Worm (Caenorhabditis elegans) whole organism, young adult: ENCODE results near the gene clec-84.

ENCODE experiments used
- ama-1 ChIP-seq, 3 experiments: fragments of 150-350 bp in 1 of 3; sonication (generic microtip) in 2 of 3; optimal IDR thresholded peaks; 2 replicates each; lab custom pipeline; 2014 to 2018; ENCODE audit warnings: missing biosample characterization in 2 of 3, missing genetic modification characterization in 2 of 3, missing genetic modification reagents in 2 of 3
- attf-5 ChIP-seq: fragments of 200-800 bp; sonication (Bioruptor generic); optimal IDR thresholded peaks from 2 replicates; lab custom pipeline; 2018; ENCODE audit warnings: mild to moderate bottlenecking, missing genetic modification characterization, missing compliant biosample characterization
- nfya-1 ChIP-seq: sonication (generic microtip); optimal IDR thresholded peaks from 2 replicates; lab custom pipeline; 2017; ENCODE audit warnings: antibody characterized with exemption, missing compliant biosample characterization, missing genetic modification characterization, borderline replicate concordance; ENCODE audit not compliant: insufficient read depth
- snpc-4 ChIP-seq, 5 experiments: fragments of 150-350 bp in 1 of 5; sonication (generic microtip) in 4 of 5; optimal IDR thresholded peaks; 2 replicates each; lab custom pipeline; 2014 to 2018; ENCODE audit warnings: missing genetic modification characterization in 5 of 5, missing biosample characterization in 3 of 5, antibody characterized with exemption in 2 of 5, mild to moderate bottlenecking in 2 of 5, missing compliant biosample characterization in 2 of 5, missing genotype in 2 of 5, moderate library complexity in 2 of 5, missing genetic modification reagents in 1 of 5

DNA sequence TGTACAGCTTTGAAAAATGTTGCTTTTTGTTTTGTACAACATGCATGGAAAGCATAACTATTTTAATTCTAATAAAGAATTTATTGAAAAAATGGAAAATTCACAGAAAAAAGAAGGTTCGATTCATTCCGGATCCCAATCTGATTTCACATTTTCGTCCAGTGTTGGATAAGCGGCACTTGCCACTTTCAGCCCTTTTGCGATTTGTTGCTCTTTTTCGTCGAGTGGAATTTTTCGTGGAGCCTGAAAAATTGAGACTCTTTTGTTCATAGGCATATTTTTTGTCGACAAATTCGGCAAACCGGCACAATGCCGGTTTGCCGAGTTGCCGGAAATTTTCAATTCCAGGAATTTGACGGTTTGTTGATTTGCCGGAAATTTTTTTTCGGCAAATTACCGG is 9.4 kb downstream of the clec-84 start:
- TF ChIP-seq attf-5 (GFP tag; lab: Kevin White, UChicago) (no peak), snpc-4 (GFP tag; optimal IDR thresholded peaks at IDR 0.05; lab: Kevin White, UChicago) (no peak), snpc-4 (tag; optimal IDR thresholded peaks at IDR 0.05; lab: Kevin White, UChicago) (no peak), nfya-1 (tag; lab: Kevin White, UChicago) (no peak), ama-1 (optimal IDR thresholded peaks at IDR 0.05; lab: Kevin White, UChicago) (no peak), ama-1 (GFP tag; optimal IDR thresholded peaks at IDR 0.05; lab: Kevin White, UChicago) (no peak)
